Worm (Caenorhabditis elegans): ENCODE measurements around the gene fbxa-163.
"Not testable (repeated sequence)": the region's sequence is repeated elsewhere in the genome, so short reads cannot be mapped to it uniquely, and the experiment has no call there.

ce11 chrII:1627783-1628182 is 17.3 kb upstream of the fbxa-163 start, which contains the start of gene C08E3.15:
- TF ChIP-seq nhr-11, hlh-15, F13H6.1 (tag; optimal IDR thresholded peaks at IDR 0.05): not testable (repeated sequence)
